Fruit fly (Drosophila melanogaster): ENCODE results near the gene Cp7Fb.
A peak's percentile ranks its signal among the peaks of the same experiment; 100 is the strongest.

The Cp7Fb gene

dm6 chrX:8444883-8445572 lies 28.6 kb upstream of the Cp7Fb start:
- TF ChIP-seq CG13296 (GFP tag; optimal IDR thresholded peaks at IDR 0.05) (no peak), Dfd (GFP tag; optimal IDR thresholded peaks at IDR 0.05) (no peak), hkb (optimal IDR thresholded peaks at IDR 0.05) (no peak), hkb (GFP tag; IDR thresholded peaks at IDR 0.05) (no peak), dysf (GFP tag; IDR thresholded peaks at IDR 0.05) (no peak), gcm2 (GFP tag; optimal IDR thresholded peaks at IDR 0.05) (no peak), CG2712 (tag; optimal IDR thresholded peaks at IDR 0.05) (peak; percentile 91), sna (GFP tag; IDR thresholded peaks at IDR 0.05; ENCODE audit: partially characterized antibody) (no peak), HLH3B (GFP tag; IDR thresholded peaks at IDR 0.05) (peak; percentile 46; the same call in 1 of the 2 replicates), chif (GFP tag; optimal IDR thresholded peaks at IDR 0.05) (no peak), CkIIα-i1 (GFP tag; IDR thresholded peaks at IDR 0.05) (no peak), gro (GFP tag; optimal IDR thresholded peaks at IDR 0.05) (no peak), CG6254 (GFP tag; optimal IDR thresholded peaks at IDR 0.05) (peak; percentile 25), CG8290 (GFP tag; optimal IDR thresholded peaks at IDR 0.05) (no peak), CG8290 (tag; optimal IDR thresholded peaks at IDR 0.05) (peak in 1 of 2 experiments; percentile 76), CG11085 (GFP tag; IDR thresholded peaks at IDR 0.05) (no peak), CG10959 (GFP tag; IDR thresholded peaks at IDR 0.05) (peak; percentile 29; the same call in 1 of the 2 replicates), lov (optimal IDR thresholded peaks at IDR 0.05) (no peak), lov (GFP tag; IDR thresholded peaks at IDR 0.05) (no peak), CG7786 (GFP tag; optimal IDR thresholded peaks at IDR 0.05) (no peak), tll (GFP tag; optimal IDR thresholded peaks at IDR 0.05) (no peak), Sry-β (GFP tag; optimal IDR thresholded peaks at IDR 0.05) (no peak), CG15479 (GFP tag; optimal IDR thresholded peaks at IDR 0.05) (no peak), CG15011 (GFP tag; optimal IDR thresholded peaks at IDR 0.05) (no peak), CG12155 (GFP tag; optimal IDR thresholded peaks at IDR 0.05) (peak; percentile 2), Aef1 (GFP tag; IDR thresholded peaks at IDR 0.05) (no peak), mld (GFP tag; IDR thresholded peaks at IDR 0.05; ENCODE audit: partially characterized antibody) (no peak), ftz-f1 (GFP tag; optimal IDR thresholded peaks at IDR 0.05) (no peak), NC2α (GFP tag; optimal IDR thresholded peaks at IDR 0.05) (no peak), CG10321 (GFP tag; IDR thresholded peaks at IDR 0.05) (no peak), CG12071 (GFP tag; optimal IDR thresholded peaks at IDR 0.05) (no peak), CG31441 (GFP tag; IDR thresholded peaks at IDR 0.05) (peak; percentile 83), sug (tag; optimal IDR thresholded peaks at IDR 0.05) (peak; percentile 55), tap (tag; optimal IDR thresholded peaks at IDR 0.05) (peak; percentile 36), CG9797 (GFP tag; optimal IDR thresholded peaks at IDR 0.05) (no peak), ssp (GFP tag; IDR thresholded peaks at IDR 0.05) (no peak), PHDP (tag; optimal IDR thresholded peaks at IDR 0.05) (peak; percentile 64), zf30C (GFP tag; optimal IDR thresholded peaks at IDR 0.05) (peak; percentile 80), lbe (GFP tag; optimal IDR thresholded peaks at IDR 0.05) (no peak), CHES-1-like (GFP tag; optimal IDR thresholded peaks at IDR 0.05) (no peak), row (GFP tag; IDR thresholded peaks at IDR 0.05) (peak; percentile 54; the same call in 2 of the 3 replicates), H2.0 (GFP tag; IDR thresholded peaks at IDR 0.05) (no peak), unpg (GFP tag; optimal IDR thresholded peaks at IDR 0.05) (peak; percentile 63), Neu2 (GFP tag; optimal IDR thresholded peaks at IDR 0.05; ENCODE audit: borderline replicate concordance) (no peak), Ada2b (GFP tag; IDR thresholded peaks at IDR 0.05) (no peak), Antp (GFP tag; optimal IDR thresholded peaks at IDR 0.05) (no peak), CG9817 (tag; optimal IDR thresholded peaks at IDR 0.05) (no peak), jing (GFP tag; optimal IDR thresholded peaks at IDR 0.05) (no peak), CG14050 (GFP tag; IDR thresholded peaks at IDR 0.05) (no peak), ind (GFP tag; optimal IDR thresholded peaks at IDR 0.05) (no peak), psq (GFP tag; optimal IDR thresholded peaks at IDR 0.05) (no peak), CG7372 (GFP tag; IDR thresholded peaks at IDR 0.05) (0 out of 2 replicates have a peak, but pooled peaks have one; percentile 8)

All from whole organism, embryonic.